Worm (Caenorhabditis elegans): Measurements from ENCODE around the gene C16H3.3.
"Not testable (repeated sequence)": the region's sequence is repeated elsewhere in the genome, so short reads cannot be mapped to it uniquely, and the experiment has no call there.

The C16H3.3 gene

ce11 chrX:17579779-17580178 lies 30.1 kb downstream of the C16H3.3 start, which contains the start of gene frpr-7:
frpr-7 (minus strand) TSS chrX:17579879.
- TF ChIP-seq pes-1 (GFP tag; IDR thresholded peaks at IDR 0.05) (no peak), ceh-36 (tag; optimal IDR thresholded peaks at IDR 0.05) (no peak), ama-1 (optimal IDR thresholded peaks at IDR 0.05) (no peak), hmbx-1 (tag; optimal IDR thresholded peaks at IDR 0.05) (no peak), ceh-13 (GFP tag; optimal IDR thresholded peaks at IDR 0.05) (no peak), flt-1 (GFP tag; IDR thresholded peaks at IDR 0.05) (no peak), tbx-37 (GFP tag; conservative IDR thresholded peaks at IDR 0.05) (no peak), F13C5.2 (tag; optimal IDR thresholded peaks at IDR 0.05) (no peak), B0310.2 (tag; optimal IDR thresholded peaks at IDR 0.05) (no peak), aly-1 (tag; optimal IDR thresholded peaks at IDR 0.05) (no peak)

- not testable (repeated sequence) for TF ChIP-seq pes-1 (GFP tag; IDR thresholded peaks at IDR 0.05); F13C5.2 (tag; optimal IDR thresholded peaks at IDR 0.05); ceh-13 (GFP tag; optimal IDR thresholded peaks at IDR 0.05)
Observed at ce11 chrX:17579011-17579410, 30.8 kb downstream of the C16H3.3 start, which contains the start of gene F39B3.3. F39B3.3 (minus strand) TSS chrX:17579111.

DNA sequence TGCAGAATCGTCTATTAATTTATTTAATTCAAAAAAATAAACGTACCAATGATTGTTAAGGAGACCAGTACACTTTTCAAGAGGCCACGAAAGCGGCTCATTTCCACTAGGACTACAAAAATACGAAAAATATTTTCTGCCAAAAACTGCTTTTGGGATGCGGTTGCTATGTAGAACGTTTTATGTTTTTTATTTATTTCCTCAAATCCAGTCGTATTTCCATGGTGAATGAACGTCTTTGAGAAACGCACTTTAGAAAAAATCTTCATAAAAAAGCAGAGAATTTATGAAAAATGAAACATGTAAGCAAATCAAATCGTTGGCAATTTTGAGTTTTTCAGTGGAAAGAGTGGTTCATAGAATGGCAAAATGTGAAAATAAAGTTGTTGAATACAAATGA lies 42.5 kb downstream of the C16H3.3 start, which contains the start of gene F39B3.7:
F39B3.7 (minus strand) TSS at position 101 of the 400 bp plus-strand sequence.
- TF ChIP-seq ceh-36 (tag; optimal IDR thresholded peaks at IDR 0.05) (no peak), hnd-1 (tag; optimal IDR thresholded peaks at IDR 0.05) (no peak), scrt-1 (GFP tag; IDR thresholded peaks at IDR 0.05) (no peak), tbx-11 (GFP tag; IDR thresholded peaks at IDR 0.05) (no peak), sea-1 (GFP tag; conservative IDR thresholded peaks at IDR 0.05) (no peak), hmg-4 (GFP tag; optimal IDR thresholded peaks at IDR 0.05) (no peak), flt-1 (GFP tag; IDR thresholded peaks at IDR 0.05) (no peak), aly-1 (tag; optimal IDR thresholded peaks at IDR 0.05) (no peak), pes-1 (GFP tag; IDR thresholded peaks at IDR 0.05) (no peak), tbx-37 (GFP tag; conservative IDR thresholded peaks at IDR 0.05) (no peak), hmbx-1 (tag; optimal IDR thresholded peaks at IDR 0.05) (no peak), ets-7 (tag; optimal IDR thresholded peaks at IDR 0.05) (no peak), B0310.2 (tag; optimal IDR thresholded peaks at IDR 0.05) (no peak), F13C5.2 (tag; optimal IDR thresholded peaks at IDR 0.05) (no peak)

DNA sequence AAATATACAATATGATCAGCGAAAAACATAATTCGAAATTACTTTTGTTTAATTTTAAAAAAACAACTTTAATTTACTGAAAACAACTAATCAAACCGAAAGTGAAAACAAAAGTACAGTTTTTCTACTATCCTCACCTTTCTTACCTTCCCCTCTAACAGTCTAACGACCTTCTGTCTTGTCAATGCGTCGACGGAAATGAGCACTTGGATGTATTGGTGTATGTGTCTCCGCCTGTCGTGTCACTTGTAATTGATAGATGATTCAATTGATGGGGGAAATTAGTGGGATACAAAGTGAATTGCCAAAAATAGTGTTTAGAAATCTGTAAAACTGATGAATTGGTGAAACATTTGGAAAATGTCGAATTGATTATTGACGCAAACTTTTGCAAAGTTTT lies 46.4 kb downstream of the C16H3.3 start, which contains the start of gene F31A3.5:
F31A3.5 (minus strand) TSS at position 200 of the 400 bp plus-strand sequence.
- TF ChIP-seq tbx-37 (GFP tag; conservative IDR thresholded peaks at IDR 0.05) = no peak
- TF ChIP-seq sea-1 (GFP tag; conservative IDR thresholded peaks at IDR 0.05) = no peak
- TF ChIP-seq flt-1 (GFP tag; IDR thresholded peaks at IDR 0.05) = no peak
- no peak for TF ChIP-seq hmbx-1 (tag; optimal IDR thresholded peaks at IDR 0.05)
- no peak for TF ChIP-seq ceh-13 (GFP tag; optimal IDR thresholded peaks at IDR 0.05)
- TF ChIP-seq pes-1 (GFP tag; IDR thresholded peaks at IDR 0.05) = no peak
- no peak for TF ChIP-seq hmg-4 (GFP tag; optimal IDR thresholded peaks at IDR 0.05)
- no peak for TF ChIP-seq B0310.2 (tag; optimal IDR thresholded peaks at IDR 0.05)
- TF ChIP-seq scrt-1 (GFP tag; IDR thresholded peaks at IDR 0.05) = no peak
- TF ChIP-seq aly-1 (tag; optimal IDR thresholded peaks at IDR 0.05) = no peak
- TF ChIP-seq F13C5.2 (tag; optimal IDR thresholded peaks at IDR 0.05) = no peak
- no peak for TF ChIP-seq ama-1 (optimal IDR thresholded peaks at IDR 0.05)
- TF ChIP-seq ets-7 (tag; optimal IDR thresholded peaks at IDR 0.05) = no peak
- no peak for TF ChIP-seq tbx-11 (GFP tag; IDR thresholded peaks at IDR 0.05)
- no peak for TF ChIP-seq hnd-1 (tag; optimal IDR thresholded peaks at IDR 0.05)
- no peak for TF ChIP-seq tra-4 (tag; optimal IDR thresholded peaks at IDR 0.05)
- no peak for TF ChIP-seq ceh-36 (tag; optimal IDR thresholded peaks at IDR 0.05)

ce11 chrX:17562195-17562594 lies 47.7 kb downstream of the C16H3.3 start:
- TF ChIP-seq hmg-4 (GFP tag; optimal IDR thresholded peaks at IDR 0.05) (peak; percentile 54), ets-7 (tag; optimal IDR thresholded peaks at IDR 0.05) (no peak), F13C5.2 (tag; optimal IDR thresholded peaks at IDR 0.05) (peak; percentile 8), pes-1 (GFP tag; IDR thresholded peaks at IDR 0.05) (no peak)

- no peak for TF ChIP-seq flt-1 (GFP tag; IDR thresholded peaks at IDR 0.05)
- no peak for TF ChIP-seq tbx-11 (GFP tag; IDR thresholded peaks at IDR 0.05)
- no peak for TF ChIP-seq hmg-4 (GFP tag; optimal IDR thresholded peaks at IDR 0.05)
- no peak for TF ChIP-seq ceh-36 (tag; optimal IDR thresholded peaks at IDR 0.05)
- TF ChIP-seq B0310.2 (tag; optimal IDR thresholded peaks at IDR 0.05) = no peak
- no peak for TF ChIP-seq hnd-1 (tag; optimal IDR thresholded peaks at IDR 0.05)
- no peak for TF ChIP-seq hmbx-1 (tag; optimal IDR thresholded peaks at IDR 0.05)
- no peak for TF ChIP-seq tbx-37 (GFP tag; conservative IDR thresholded peaks at IDR 0.05)
- TF ChIP-seq pes-1 (GFP tag; IDR thresholded peaks at IDR 0.05) = no peak
- no peak for TF ChIP-seq ceh-13 (GFP tag; optimal IDR thresholded peaks at IDR 0.05)
- TF ChIP-seq tra-4 (tag; optimal IDR thresholded peaks at IDR 0.05) = no peak
- TF ChIP-seq ama-1 (optimal IDR thresholded peaks at IDR 0.05) = no peak
Observed at ce11 chrX:17553772-17554171, 56.1 kb downstream of the C16H3.3 start.

Measured in whole organism, early embryonic.